Fruit fly (Drosophila melanogaster) whole organism, adult: ENCODE measurements around the gene SrpRalpha.

Source experiments
- CG11617 ChIP-seq: fragments of 200-800 bp; sonication (Bioruptor generic); optimal IDR thresholded peaks from 2 replicates; lab custom pipeline; 2017; ENCODE audit warnings: mild to moderate bottlenecking, missing biosample characterization, missing genetic modification reagents, missing genetic modification characterization
- CG5204 ChIP-seq: fragments of 200-800 bp; sonication (Bioruptor generic); optimal IDR thresholded peaks from 2 replicates; lab custom pipeline; 2016; ENCODE audit warnings: missing biosample characterization, missing genetic modification characterization
- bab1 ChIP-seq: fragments of 200-800 bp; sonication (Bioruptor generic); optimal IDR thresholded peaks from 3 replicates; lab custom pipeline; 2019; ENCODE audit warnings: missing biosample characterization, mild to moderate bottlenecking, missing genetic modification characterization, moderate library complexity
- tj ChIP-seq: fragments of 200-800 bp; sonication (Bioruptor generic); optimal IDR thresholded peaks from 3 replicates; lab custom pipeline; 2017; ENCODE audit warnings: missing biosample characterization, mild to moderate bottlenecking, missing genetic modification characterization, moderate library complexity

DNA sequence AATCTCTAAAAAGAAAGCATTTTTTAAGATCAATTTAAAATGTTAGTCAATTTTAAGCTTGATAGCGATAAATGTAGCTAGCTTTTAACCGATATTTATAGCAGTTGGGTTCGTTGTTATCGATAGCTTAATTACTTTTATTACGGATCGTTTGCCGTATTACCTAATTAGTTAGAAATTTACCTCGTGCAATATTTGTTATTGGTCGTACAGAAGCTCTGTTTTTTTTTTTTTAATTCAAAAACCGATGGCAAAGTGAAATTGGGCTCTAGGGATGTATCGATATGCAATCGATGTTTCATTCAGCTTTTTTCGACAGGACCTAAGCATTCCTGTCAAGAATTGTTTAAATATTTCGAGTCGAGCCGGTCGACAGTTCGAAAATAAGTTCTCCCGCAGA, 36.7 kb downstream of the SrpRalpha start, which contains the start of gene CG2061:
- TF ChIP-seq bab1 (GFP tag; lab: Kevin White, UChicago): no peak
- no peak for TF ChIP-seq CG11617
- no peak for TF ChIP-seq CG5204
- no peak for TF ChIP-seq tj (GFP tag; lab: Kevin White, UChicago)
